Fruit fly (Drosophila melanogaster) whole organism, embryonic: Measurements from ENCODE around the gene CG18765.
A peak's percentile ranks its signal among the peaks of the same experiment; 100 is the strongest.

Source experiments
- Asciz ChIP-seq: fragments of 200-800 bp; sonication (Bioruptor generic); optimal IDR thresholded peaks from 2 replicates; lab custom pipeline; 2017; ENCODE audit warnings: missing biosample characterization, mild to moderate bottlenecking, missing genetic modification characterization, missing genetic modification reagents
- CG13287 ChIP-seq: fragments of 200-800 bp; sonication (Bioruptor generic); IDR thresholded peaks from 2 replicates; pipeline ENCODE4 v1.3.6; 2022; ENCODE audit warnings: missing biosample characterization, missing genetic modification characterization; ENCODE audit not compliant: partially characterized antibody
- CG1529 ChIP-seq: fragments of 200-800 bp; sonication (Bioruptor generic); optimal IDR thresholded peaks from 3 replicates; lab custom pipeline; 2018; ENCODE audit warnings: missing biosample characterization, missing genetic modification characterization
- CG31388 ChIP-seq: fragments of 200-800 bp; sonication (Bioruptor generic); optimal IDR thresholded peaks from 2 replicates; lab custom pipeline; 2016; ENCODE audit warnings: missing biosample characterization, missing genetic modification characterization
- CG6683 ChIP-seq: fragments of 200-800 bp; sonication (Bioruptor generic); optimal IDR thresholded peaks from 2 replicates; lab custom pipeline; 2017; ENCODE audit warnings: missing biosample characterization, mild to moderate bottlenecking, missing genetic modification characterization, missing genetic modification reagents
- Deaf1 ChIP-seq: fragments of 200-800 bp; optimal IDR thresholded peaks from 3 replicates; lab custom pipeline; 2019; ENCODE audit warnings: missing biosample characterization, mild to moderate bottlenecking, missing genetic modification characterization, moderate library complexity
- GATAe ChIP-seq: fragments of 200-800 bp; sonication (Bioruptor generic); conservative IDR thresholded peaks from 2 replicates; pipeline ENCODE4 v1.3.6; 2022; ENCODE audit warnings: missing biosample characterization, missing genetic modification characterization
- Mes4 ChIP-seq: fragments of 200-800 bp; sonication (Bioruptor generic); optimal IDR thresholded peaks from 2 replicates; lab custom pipeline; 2016; ENCODE audit warnings: missing biosample characterization, missing genetic modification characterization
- Rx ChIP-seq: fragments of 200-800 bp; sonication (Bioruptor generic); IDR thresholded peaks from 2 replicates; pipeline ENCODE4 v1.3.6; 2022; ENCODE audit warnings: missing biosample characterization, missing genetic modification characterization
- dmrt11E ChIP-seq: fragments of 200-800 bp; sonication (Bioruptor generic); optimal IDR thresholded peaks from 3 replicates; lab custom pipeline; 2018; ENCODE audit warnings: missing biosample characterization, mild to moderate bottlenecking, missing genetic modification characterization, moderate library complexity
- pita ChIP-seq: fragments of 200-800 bp; sonication (Bioruptor generic); optimal IDR thresholded peaks from 2 replicates; lab custom pipeline; 2017; ENCODE audit warnings: missing biosample characterization, mild to moderate bottlenecking, missing genetic modification characterization
- pzg ChIP-seq: fragments of 200-800 bp; sonication (Bioruptor generic); optimal IDR thresholded peaks from 3 replicates; lab custom pipeline; 2018; ENCODE audit warnings: missing biosample characterization, mild to moderate bottlenecking, missing genetic modification characterization, moderate library complexity
- stc ChIP-seq: fragments of 200-800 bp; sonication (Bioruptor generic); IDR thresholded peaks from 2 replicates; pipeline ENCODE4 v1.3.6; 2022; ENCODE audit warnings: missing biosample characterization, missing genetic modification characterization

CG18765 gene

dm6 chr3R:11646826-11647225, 44.8 kb downstream of the CG18765 start (continued):
- TF ChIP-seq stc (GFP tag; lab: Robert Waterston, UW), result no peak
- TF ChIP-seq Rx (GFP tag; lab: Robert Waterston, UW), result no peak
- TF ChIP-seq pzg (GFP tag; lab: Kevin White, UChicago), result no peak
- no peak for TF ChIP-seq CG31388
- TF ChIP-seq CG1529, result no peak
- no peak for TF ChIP-seq CG6683 (GFP tag; lab: Kevin White, UChicago)
- no peak for TF ChIP-seq Asciz (GFP tag; lab: Kevin White, UChicago)
- no peak for TF ChIP-seq GATAe
- TF ChIP-seq CG13287 (GFP tag; lab: Robert Waterston, UW), result peak; percentile 20; the same call in 1 of the 2 replicates
- TF ChIP-seq Deaf1 (tag; lab: Kevin White, UChicago), result peak; percentile 51
- TF ChIP-seq Mes4 (GFP tag; lab: Kevin White, UChicago), result no peak
- no peak for TF ChIP-seq dmrt11E (tag; lab: Kevin White, UChicago)
- TF ChIP-seq pita (GFP tag; lab: Kevin White, UChicago), result no peak
